Worm (Caenorhabditis elegans) whole organism, late embryonic: ENCODE data around the gene slmp-1.

ENCODE experiments used
- C08G9.2 ChIP-seq: sonication (generic microtip); optimal IDR thresholded peaks from 2 replicates; lab custom pipeline; 2016; ENCODE audit warnings: mild to moderate bottlenecking, missing genetic modification characterization, moderate library complexity, missing compliant biosample characterization
- C38D4.7 ChIP-seq: fragments of 200-800 bp; sonication (Bioruptor generic); optimal IDR thresholded peaks from 2 replicates; lab custom pipeline; 2018; ENCODE audit warnings: mild to moderate bottlenecking, missing genetic modification characterization, moderate library complexity, missing compliant biosample characterization
- K09A11.1 ChIP-seq: sonication (generic microtip); optimal IDR thresholded peaks from 2 replicates; lab custom pipeline; 2017; ENCODE audit warnings: antibody characterized with exemption, mild to moderate bottlenecking, missing genetic modification characterization, missing compliant biosample characterization; ENCODE audit not compliant: insufficient read depth
- T23F11.4 ChIP-seq: fragments of 200-800 bp; sonication (Bioruptor generic); optimal IDR thresholded peaks from 2 replicates; lab custom pipeline; 2018; ENCODE audit warnings: mild to moderate bottlenecking, missing genetic modification characterization, missing compliant biosample characterization
- Y22D7AL.16 ChIP-seq: sonication (generic microtip); optimal IDR thresholded peaks from 2 replicates; lab custom pipeline; 2016; ENCODE audit warnings: missing genetic modification characterization, missing compliant biosample characterization
- ceh-18 ChIP-seq: sonication (generic microtip); optimal IDR thresholded peaks from 2 replicates; lab custom pipeline; 2016; ENCODE audit warnings: missing genetic modification characterization, missing compliant biosample characterization
- ceh-19 ChIP-seq: fragments of 200-800 bp; sonication (Bioruptor generic); optimal IDR thresholded peaks from 2 replicates; lab custom pipeline; 2018; ENCODE audit warnings: mild to moderate bottlenecking, missing genetic modification characterization, missing compliant biosample characterization
- ceh-2 ChIP-seq: sonication (generic microtip); optimal IDR thresholded peaks from 2 replicates; lab custom pipeline; 2016; ENCODE audit warnings: missing genotype, missing genetic modification characterization, missing compliant biosample characterization
- ceh-22 ChIP-seq: sonication (generic microtip); optimal IDR thresholded peaks from 2 replicates; lab custom pipeline; 2017; ENCODE audit warnings: missing biosample characterization, missing genetic modification characterization
- ceh-24 ChIP-seq: sonication (generic microtip); optimal IDR thresholded peaks from 2 replicates; lab custom pipeline; 2016; ENCODE audit warnings: mild to moderate bottlenecking, missing genetic modification characterization, missing compliant biosample characterization
- ceh-30 ChIP-seq: fragments of 150-350 bp; optimal IDR thresholded peaks from 2 replicates; lab custom pipeline; 2014; ENCODE audit warnings: missing biosample characterization, missing genetic modification characterization
- ceh-31 ChIP-seq: sonication (generic microtip); optimal IDR thresholded peaks from 2 replicates; lab custom pipeline; 2016; ENCODE audit warnings: missing genetic modification characterization, missing compliant biosample characterization
- ceh-34 ChIP-seq: sonication (generic microtip); optimal IDR thresholded peaks from 2 replicates; lab custom pipeline; 2016; ENCODE audit warnings: mild to moderate bottlenecking, missing genetic modification characterization, missing compliant biosample characterization
- ceh-45 ChIP-seq: fragments of 200-800 bp; sonication (Bioruptor generic); IDR thresholded peaks from 2 replicates; pipeline ENCODE4 v1.3.6; 2022; ENCODE audit warnings: missing genetic modification reagents, missing genetic modification characterization, missing compliant biosample characterization
- ceh-6 ChIP-seq: fragments of 200-800 bp; sonication (Bioruptor generic); optimal IDR thresholded peaks from 2 replicates; lab custom pipeline; 2018; ENCODE audit warnings: mild to moderate bottlenecking, missing genetic modification characterization, missing compliant biosample characterization
- ceh-9 ChIP-seq: sonication (generic microtip); optimal IDR thresholded peaks from 2 replicates; lab custom pipeline; 2016; ENCODE audit warnings: mild to moderate bottlenecking, missing genetic modification characterization, inconsistent platforms, missing compliant biosample characterization
- che-1 ChIP-seq: sonication (generic microtip); optimal IDR thresholded peaks from 2 replicates; lab custom pipeline; 2016; ENCODE audit warnings: mild to moderate bottlenecking, missing genetic modification characterization, missing compliant biosample characterization
- elt-4 ChIP-seq: sonication (generic microtip); optimal IDR thresholded peaks from 2 replicates; lab custom pipeline; 2016; ENCODE audit warnings: missing genetic modification characterization, missing compliant biosample characterization
- ets-4 ChIP-seq: sonication (generic microtip); optimal IDR thresholded peaks from 2 replicates; lab custom pipeline; 2016; ENCODE audit warnings: missing genetic modification characterization, missing compliant biosample characterization
- fax-1 ChIP-seq: sonication (generic microtip); optimal IDR thresholded peaks from 2 replicates; lab custom pipeline; 2016; ENCODE audit warnings: missing genotype, missing genetic modification characterization, missing compliant biosample characterization
- fkh-10 ChIP-seq: fragments of 150-350 bp; optimal IDR thresholded peaks from 2 replicates; lab custom pipeline; 2014; ENCODE audit warnings: missing biosample characterization, missing genetic modification reagents, missing genetic modification characterization
- fkh-6 ChIP-seq: sonication (generic microtip); optimal IDR thresholded peaks from 2 replicates; lab custom pipeline; 2016; ENCODE audit warnings: missing genetic modification characterization, missing compliant biosample characterization
- hlh-13 ChIP-seq: fragments of 200-800 bp; sonication (Bioruptor generic); optimal IDR thresholded peaks from 2 replicates; lab custom pipeline; 2018; ENCODE audit warnings: mild to moderate bottlenecking, missing genetic modification characterization, missing compliant biosample characterization
- hlh-6 ChIP-seq: sonication (generic microtip); optimal IDR thresholded peaks from 2 replicates; lab custom pipeline; 2016; ENCODE audit warnings: missing genotype, missing genetic modification characterization, missing compliant biosample characterization
- lim-6 ChIP-seq: sonication (generic microtip); optimal IDR thresholded peaks from 2 replicates; lab custom pipeline; 2016; ENCODE audit warnings: missing genetic modification characterization, missing compliant biosample characterization
- nhr-232 ChIP-seq: sonication (generic microtip); optimal IDR thresholded peaks from 2 replicates; lab custom pipeline; 2016; ENCODE audit warnings: missing genetic modification characterization, missing compliant biosample characterization
- npax-4 ChIP-seq: sonication (generic microtip); optimal IDR thresholded peaks from 2 replicates; lab custom pipeline; 2016; ENCODE audit warnings: missing genetic modification characterization, missing compliant biosample characterization
- odd-2 ChIP-seq: sonication (generic microtip); optimal IDR thresholded peaks from 2 replicates; lab custom pipeline; 2017; ENCODE audit warnings: antibody characterized with exemption, mild to moderate bottlenecking, missing genetic modification characterization, missing compliant biosample characterization
- pat-9 ChIP-seq: fragments of 200-800 bp; sonication (Bioruptor generic); optimal IDR thresholded peaks from 2 replicates; lab custom pipeline; 2018; ENCODE audit warnings: mild to moderate bottlenecking, missing genetic modification characterization, moderate library complexity, missing compliant biosample characterization
- pax-1 ChIP-seq: fragments of 150-350 bp; optimal IDR thresholded peaks from 2 replicates; lab custom pipeline; 2014; ENCODE audit warnings: missing biosample characterization, missing genetic modification characterization
- pqm-1 ChIP-seq: sonication (generic microtip); optimal IDR thresholded peaks from 2 replicates; lab custom pipeline; 2016; ENCODE audit warnings: missing genetic modification characterization, missing compliant biosample characterization
- pros-1 ChIP-seq: fragments of 150-350 bp; optimal IDR thresholded peaks from 2 replicates; lab custom pipeline; 2014; ENCODE audit warnings: missing biosample characterization, missing genetic modification reagents, missing genetic modification characterization
- rnt-1 ChIP-seq: sonication (generic microtip); optimal IDR thresholded peaks from 2 replicates; lab custom pipeline; 2016; ENCODE audit warnings: missing genetic modification characterization, missing compliant biosample characterization
- tbx-2 ChIP-seq: sonication (generic microtip); optimal IDR thresholded peaks from 2 replicates; lab custom pipeline; 2016; ENCODE audit warnings: missing genetic modification characterization, missing compliant biosample characterization
- tbx-7 ChIP-seq: sonication (generic microtip); optimal IDR thresholded peaks from 2 replicates; lab custom pipeline; 2016; ENCODE audit warnings: missing genotype, missing genetic modification characterization, missing compliant biosample characterization
- ttx-3 ChIP-seq: sonication (generic microtip); optimal IDR thresholded peaks from 2 replicates; lab custom pipeline; 2016; ENCODE audit warnings: missing genetic modification reagents, missing genetic modification characterization, missing compliant biosample characterization
- unc-42 ChIP-seq: sonication (generic microtip); optimal IDR thresholded peaks from 2 replicates; lab custom pipeline; 2016; ENCODE audit warnings: missing genotype, missing genetic modification characterization, missing compliant biosample characterization
- zip-5 ChIP-seq: sonication (generic microtip); optimal IDR thresholded peaks from 2 replicates; lab custom pipeline; 2016; ENCODE audit warnings: missing genetic modification characterization, missing compliant biosample characterization

slmp-1 gene

DNA sequence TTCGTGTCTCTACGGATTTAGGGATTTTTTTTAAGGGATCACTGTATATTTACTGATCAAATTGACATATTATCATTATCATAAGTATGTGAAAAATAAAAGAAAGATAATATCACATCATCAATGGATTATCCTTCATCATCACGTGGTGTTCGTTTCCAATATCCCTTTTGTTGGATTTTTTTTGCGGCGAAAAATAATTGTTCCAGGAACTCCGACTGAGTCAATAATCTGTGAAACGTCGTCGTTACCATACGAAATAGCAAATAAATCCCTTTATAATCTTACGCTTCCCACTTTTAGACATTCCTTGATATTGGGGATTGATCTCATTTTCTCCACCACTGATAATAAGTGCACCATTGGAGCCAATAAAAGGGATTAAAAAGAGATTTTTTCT lies 36.5 kb downstream of the slmp-1 start:
- TF ChIP-seq ceh-6 (GFP tag; lab: Kevin White, UChicago): no peak
- TF ChIP-seq pat-9 (tag; lab: Kevin White, UChicago): no peak
- TF ChIP-seq lim-6: no peak
- no peak for TF ChIP-seq ceh-30 (tag; lab: Kevin White, UChicago)

ce11 chrIV:3251551-3251950 lies 38.0 kb downstream of the slmp-1 start:
- no peak for TF ChIP-seq tbx-7 (tag; lab: Kevin White, UChicago)
- TF ChIP-seq elt-4 (tag; lab: Kevin White, UChicago): no peak
- no peak for TF ChIP-seq pat-9 (tag; lab: Kevin White, UChicago)
- no peak for TF ChIP-seq unc-42
- TF ChIP-seq ceh-22 (tag; lab: Kevin White, UChicago): no peak
- no peak for TF ChIP-seq ceh-18
- no peak for TF ChIP-seq nhr-232 (tag; lab: Kevin White, UChicago)
- no peak for TF ChIP-seq fkh-10
- TF ChIP-seq hlh-13 (GFP tag; lab: Kevin White, UChicago): no peak
- no peak for TF ChIP-seq ceh-31 (tag; lab: Kevin White, UChicago)
- TF ChIP-seq zip-5 (tag; lab: Kevin White, UChicago): no peak
- no peak for TF ChIP-seq ceh-24 (tag; lab: Kevin White, UChicago)
- TF ChIP-seq pros-1 (tag; lab: Kevin White, UChicago): no peak
- no peak for TF ChIP-seq C08G9.2 (tag; lab: Kevin White, UChicago)
- no peak for TF ChIP-seq Y22D7AL.16 (tag; lab: Kevin White, UChicago)
- no peak for TF ChIP-seq ceh-2 (tag; lab: Kevin White, UChicago)
- TF ChIP-seq ceh-34 (tag; lab: Kevin White, UChicago): no peak

DNA sequence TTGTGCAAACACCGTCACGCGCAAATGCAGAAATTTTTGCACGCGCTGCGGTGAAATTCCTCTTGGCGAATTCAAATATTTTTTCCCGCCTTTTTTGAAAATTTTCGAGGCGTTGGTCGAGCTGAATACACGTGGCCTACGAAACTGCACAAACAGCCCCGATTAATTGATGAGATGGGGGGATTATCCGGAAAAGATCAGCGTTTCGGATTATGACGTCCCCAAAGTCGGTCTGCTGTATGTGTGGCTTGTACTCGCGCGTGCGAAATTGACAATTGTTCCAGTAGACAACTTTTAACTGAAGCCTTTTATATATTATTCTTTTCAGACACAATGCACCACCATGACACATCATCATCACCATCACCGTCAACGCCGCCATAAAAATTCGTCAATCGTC lies 38.5 kb downstream of the slmp-1 start:
- TF ChIP-seq hlh-13 (GFP tag; lab: Kevin White, UChicago) (no peak), ets-4 (tag; lab: Kevin White, UChicago) (no peak), zip-5 (tag; lab: Kevin White, UChicago) (no peak), tbx-2 (no peak), fkh-6 (tag; lab: Kevin White, UChicago) (no peak), ttx-3 (no peak), K09A11.1 (no peak), ceh-30 (tag; lab: Kevin White, UChicago) (no peak), pqm-1 (tag; lab: Kevin White, UChicago) (no peak), C08G9.2 (tag; lab: Kevin White, UChicago) (no peak), ceh-22 (tag; lab: Kevin White, UChicago) (no peak), pros-1 (tag; lab: Kevin White, UChicago) (no peak), che-1 (tag; lab: Kevin White, UChicago) (no peak), T23F11.4 (GFP tag; lab: Kevin White, UChicago) (no peak), npax-4 (tag; lab: Kevin White, UChicago) (no peak), hlh-6 (no peak), ceh-9 (no peak), ceh-45 (GFP tag; lab: Robert Waterston, UW) (no peak), ceh-19 (GFP tag; lab: Kevin White, UChicago) (no peak), rnt-1 (tag; lab: Kevin White, UChicago) (no peak)

ce11 chrIV:3254443-3254842 lies 40.9 kb downstream of the slmp-1 start, which contains the start of gene dmd-9:
TSS of gene dmd-9 (minus strand) at chrIV:3254543.
- no peak for TF ChIP-seq hlh-13 (GFP tag; lab: Kevin White, UChicago)
- no peak for TF ChIP-seq fax-1 (tag; lab: Kevin White, UChicago)
- no peak for TF ChIP-seq odd-2 (tag; lab: Kevin White, UChicago)
- no peak for TF ChIP-seq tbx-7 (tag; lab: Kevin White, UChicago)
- no peak for TF ChIP-seq ceh-30 (tag; lab: Kevin White, UChicago)
- no peak for TF ChIP-seq fkh-10
- TF ChIP-seq C38D4.7 (GFP tag; lab: Kevin White, UChicago): no peak
- TF ChIP-seq pax-1: no peak
